Worm (Caenorhabditis elegans) whole organism, early embryonic: ENCODE measurements around the gene clec-143.

Experiments used
- B0310.2 ChIP-seq: sonication (generic microtip); optimal IDR thresholded peaks from 2 replicates; lab custom pipeline; 2016; ENCODE audit warnings: mild to moderate bottlenecking, missing genetic modification characterization, missing compliant biosample characterization
- F13C5.2 ChIP-seq: sonication (generic microtip); optimal IDR thresholded peaks from 2 replicates; lab custom pipeline; 2017; ENCODE audit warnings: mild to moderate bottlenecking, missing genetic modification characterization, inconsistent platforms, missing compliant biosample characterization
- ama-1 ChIP-seq: fragments of 150-350 bp; optimal IDR thresholded peaks from 2 replicates; lab custom pipeline; 2014
- ceh-13 ChIP-seq: fragments of 200-800 bp; sonication (Bioruptor generic); optimal IDR thresholded peaks from 2 replicates; lab custom pipeline; 2018; ENCODE audit warnings: mild to moderate bottlenecking, missing genetic modification characterization, missing compliant biosample characterization
- ets-7 ChIP-seq: sonication (generic microtip); optimal IDR thresholded peaks from 2 replicates; lab custom pipeline; 2016; ENCODE audit warnings: missing genotype, missing genetic modification characterization, missing compliant biosample characterization
- flt-1 ChIP-seq: fragments of 200-800 bp; sonication (Bioruptor generic); IDR thresholded peaks from 2 replicates; pipeline ENCODE4 v1.3.6; 2022; ENCODE audit warnings: missing genetic modification characterization, missing compliant biosample characterization
- hmbx-1 ChIP-seq: sonication (generic microtip); optimal IDR thresholded peaks from 2 replicates; lab custom pipeline; 2016; ENCODE audit warnings: mild to moderate bottlenecking, missing genetic modification characterization, missing compliant biosample characterization
- hmg-4 ChIP-seq: fragments of 200-800 bp; sonication (Bioruptor generic); optimal IDR thresholded peaks from 2 replicates; lab custom pipeline; 2018; ENCODE audit warnings: mild to moderate bottlenecking, missing genetic modification characterization, missing compliant biosample characterization
- hnd-1 ChIP-seq: sonication (generic microtip); optimal IDR thresholded peaks from 2 replicates; lab custom pipeline; 2016; ENCODE audit warnings: missing genetic modification characterization, missing compliant biosample characterization
- scrt-1 ChIP-seq: fragments of 200-800 bp; sonication (Bioruptor generic); IDR thresholded peaks from 2 replicates; pipeline ENCODE4 v1.3.6; 2022; ENCODE audit warnings: missing genetic modification characterization, missing compliant biosample characterization
- sea-1 ChIP-seq: fragments of 200-800 bp; sonication (Bioruptor generic); conservative IDR thresholded peaks from 2 replicates; pipeline ENCODE4 v1.3.6; 2022; ENCODE audit warnings: missing genetic modification characterization, missing compliant biosample characterization
- tbx-11 ChIP-seq: fragments of 200-800 bp; sonication (Bioruptor generic); IDR thresholded peaks from 2 replicates; pipeline ENCODE4 v1.3.6; 2022; ENCODE audit warnings: missing genetic modification characterization, missing compliant biosample characterization
- tbx-37 ChIP-seq: fragments of 200-800 bp; sonication (Bioruptor generic); conservative IDR thresholded peaks from 2 replicates; pipeline ENCODE4 v1.3.6; 2022; ENCODE audit warnings: missing genetic modification reagents, missing genetic modification characterization, missing compliant biosample characterization
- tra-4 ChIP-seq: sonication (generic microtip); optimal IDR thresholded peaks from 2 replicates; lab custom pipeline; 2017; ENCODE audit warnings: missing genetic modification characterization, missing compliant biosample characterization

- TF ChIP-seq tbx-11 (GFP tag; lab: Robert Waterston, UW) (no peak), sea-1 (GFP tag; lab: Robert Waterston, UW) (no peak), ama-1 (no peak), hmbx-1 (no peak), tra-4 (tag; lab: Kevin White, UChicago) (no peak), ets-7 (tag; lab: Kevin White, UChicago) (no peak), flt-1 (GFP tag; lab: Robert Waterston, UW) (no peak), B0310.2 (tag; lab: Kevin White, UChicago) (no peak), F13C5.2 (tag; lab: Kevin White, UChicago) (no peak), hmg-4 (GFP tag; lab: Kevin White, UChicago) (no peak), scrt-1 (GFP tag; lab: Robert Waterston, UW) (no peak), ceh-13 (GFP tag; lab: Kevin White, UChicago) (no peak), hnd-1 (tag; lab: Kevin White, UChicago) (no peak), tbx-37 (GFP tag; lab: Robert Waterston, UW) (no peak)
Observed at ce11 chrII:10461207-10461606, 8.9 kb downstream of the clec-143 start, which contains the start of gene ZK673.5.
